Worm (Caenorhabditis elegans): ENCODE data around the gene sbsp-1.

DNA sequence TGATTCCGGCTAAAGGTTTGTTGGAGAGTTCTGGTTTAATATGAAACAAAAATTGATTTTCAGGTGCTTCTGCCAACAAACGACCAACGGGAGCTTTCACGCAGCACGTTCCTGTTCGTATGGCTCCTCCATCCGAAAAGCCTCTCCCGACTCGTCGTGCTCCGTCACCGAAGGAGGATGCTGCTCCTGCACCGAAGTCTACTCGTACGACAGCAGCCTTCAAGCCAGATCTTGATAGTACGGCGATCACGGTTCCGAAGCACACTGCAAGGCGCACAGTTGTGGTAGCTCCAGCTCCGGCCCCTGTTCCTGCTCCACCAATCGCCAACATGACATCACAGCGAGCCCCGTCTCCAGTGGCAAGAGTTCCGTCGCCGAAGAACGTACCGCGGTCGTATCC, 23.9 kb upstream of the sbsp-1 start:
- TF ChIP-seq tab-1 (GFP tag; IDR thresholded peaks at IDR 0.05) (no peak), ztf-23 (GFP tag; IDR thresholded peaks at IDR 0.05) (no peak), flt-1 (GFP tag; IDR thresholded peaks at IDR 0.05) (no peak)

Measured in whole organism, midembryonic.